Fruit fly (Drosophila melanogaster): ENCODE results near the gene CG13474.

The CG13474 gene

dm6 chr3L:14672387-14673110 lies 24.4 kb downstream of the CG13474 start, which contains the start of the genes CG43121 and ome (continued):
- TF ChIP-seq Hr51 (GFP tag; optimal IDR thresholded peaks at IDR 0.05) (peak; percentile 20 to 48), gce (GFP tag; IDR thresholded peaks at IDR 0.05) (no peak), dimm (GFP tag; IDR thresholded peaks at IDR 0.05) (no peak), crc (GFP tag; optimal IDR thresholded peaks at IDR 0.05) (no peak), CG12104 (GFP tag; optimal IDR thresholded peaks at IDR 0.05) (no peak), Sry-δ (GFP tag; optimal IDR thresholded peaks at IDR 0.05) (no peak), CG14965 (GFP tag; optimal IDR thresholded peaks at IDR 0.05; ENCODE audit: borderline replicate concordance) (no peak), Gsc (GFP tag; IDR thresholded peaks at IDR 0.05) (no peak), ab (GFP tag; optimal IDR thresholded peaks at IDR 0.05) (no peak), CG8478 (optimal IDR thresholded peaks at IDR 0.05) (no peak), HLH4C (GFP tag; IDR thresholded peaks at IDR 0.05; ENCODE audit: partially characterized antibody) (no peak), Hmx (GFP tag; optimal IDR thresholded peaks at IDR 0.05) (no peak), CG16779 (GFP tag; IDR thresholded peaks at IDR 0.05) (0 out of 2 replicates have a peak, but pooled peaks have one; percentile 51), CG6254 (GFP tag; optimal IDR thresholded peaks at IDR 0.05) (no peak), CG5180 (GFP tag; optimal IDR thresholded peaks at IDR 0.05) (peak; percentile 18), HHEX (GFP tag; optimal IDR thresholded peaks at IDR 0.05) (peak; percentile 19), CG9609 (GFP tag; optimal IDR thresholded peaks at IDR 0.05) (no peak), CG9876 (GFP tag; optimal IDR thresholded peaks at IDR 0.05) (no peak), usp (GFP tag; optimal IDR thresholded peaks at IDR 0.05) (no peak), Drgx (GFP tag; IDR thresholded peaks at IDR 0.05) (peak; percentile 37; the same call in 1 of the 2 replicates), fu2 (GFP tag; optimal IDR thresholded peaks at IDR 0.05) (no peak), phol (tag; optimal IDR thresholded peaks at IDR 0.05) (no peak), maf-S (GFP tag; optimal IDR thresholded peaks at IDR 0.05) (no peak), CG10209 (GFP tag; optimal IDR thresholded peaks at IDR 0.05) (no peak), CG18619 (GFP tag; optimal IDR thresholded peaks at IDR 0.05) (no peak), Meics (GFP tag; optimal IDR thresholded peaks at IDR 0.05) (no peak), Optix (GFP tag; IDR thresholded peaks at IDR 0.05) (no peak), wek (GFP tag; optimal IDR thresholded peaks at IDR 0.05) (peak; percentile 14), Scr (GFP tag; IDR thresholded peaks at IDR 0.05; ENCODE audit: partially characterized antibody) (no peak), CG4328 (GFP tag; optimal IDR thresholded peaks at IDR 0.05) (peak; percentile 35), Tbp (GFP tag; optimal IDR thresholded peaks at IDR 0.05) (no peak), btn (GFP tag; optimal IDR thresholded peaks at IDR 0.05) (no peak), Opbp (GFP tag; IDR thresholded peaks at IDR 0.05; ENCODE audit: partially characterized antibody) (peak; percentile 46; the same call in 1 of the 3 replicates), CG14050 (GFP tag; IDR thresholded peaks at IDR 0.05) (no peak), CG17328 (GFP tag; IDR thresholded peaks at IDR 0.05) (no peak), inv (GFP tag; IDR thresholded peaks at IDR 0.05; ENCODE audit: partially characterized antibody) (no peak), YL-1 (GFP tag; optimal IDR thresholded peaks at IDR 0.05) (no peak), nau (GFP tag; optimal IDR thresholded peaks at IDR 0.05) (peak; percentile 11), CG6175 (GFP tag; IDR thresholded peaks at IDR 0.05) (no peak), CG2202 (tag; optimal IDR thresholded peaks at IDR 0.05) (no peak), nom (GFP tag; optimal IDR thresholded peaks at IDR 0.05) (peak; percentile 45), jing (GFP tag; optimal IDR thresholded peaks at IDR 0.05) (no peak), Bteb2 (GFP tag; optimal IDR thresholded peaks at IDR 0.05) (no peak), chn (GFP tag; optimal IDR thresholded peaks at IDR 0.05) (no peak), pum (GFP tag; optimal IDR thresholded peaks at IDR 0.05) (no peak), CG6765 (GFP tag; optimal IDR thresholded peaks at IDR 0.05) (no peak), CG8290 (GFP tag; optimal IDR thresholded peaks at IDR 0.05) (no peak), CG8290 (tag; optimal IDR thresholded peaks at IDR 0.05) (peak in 1 of 2 experiments; percentile 6), z (GFP tag; IDR thresholded peaks at IDR 0.05) (peak; percentile 59; the same call in 1 of the 3 replicates), CG15073 (GFP tag; optimal IDR thresholded peaks at IDR 0.05) (no peak)

All from whole organism, embryonic.